Fruit fly (Drosophila melanogaster) whole organism, embryonic: ENCODE measurements around the gene CG42390.

ENCODE experiments used
- Adf1 ChIP-seq: fragments of 200-800 bp; sonication (Bioruptor generic); IDR thresholded peaks from 2 replicates; pipeline ENCODE4 v1.3.6; 2022; ENCODE audit warnings: missing biosample characterization, missing genetic modification characterization
- Atf3 ChIP-seq: fragments of 200-800 bp; sonication (Bioruptor generic); optimal IDR thresholded peaks from 3 replicates; lab custom pipeline; 2016; ENCODE audit warnings: missing biosample characterization, missing genetic modification characterization
- B-H1 ChIP-seq: fragments of 200-800 bp; sonication (Bioruptor generic); IDR thresholded peaks from 3 replicates; pipeline ENCODE4 v1.3.6; 2022; ENCODE audit warnings: missing biosample characterization, missing genetic modification characterization
- Bteb2 ChIP-seq: fragments of 200-800 bp; sonication (Bioruptor generic); optimal IDR thresholded peaks from 2 replicates; lab custom pipeline; 2016; ENCODE audit warnings: missing biosample characterization, missing genetic modification characterization
- CG10209 ChIP-seq: fragments of 200-800 bp; sonication (Bioruptor generic); optimal IDR thresholded peaks from 3 replicates; lab custom pipeline; 2017; ENCODE audit warnings: missing biosample characterization, mild to moderate bottlenecking, missing genetic modification characterization, missing genetic modification reagents
- CG11085 ChIP-seq: fragments of 200-800 bp; sonication (Bioruptor generic); IDR thresholded peaks from 2 replicates; pipeline ENCODE4 v1.3.6; 2022; ENCODE audit warnings: missing biosample characterization, missing genetic modification characterization
- CG11398 ChIP-seq: fragments of 200-800 bp; sonication (Bioruptor generic); optimal IDR thresholded peaks from 2 replicates; lab custom pipeline; 2016; ENCODE audit warnings: missing biosample characterization, missing genetic modification characterization
- CG11504 ChIP-seq: fragments of 200-800 bp; sonication (Bioruptor generic); optimal IDR thresholded peaks from 3 replicates; lab custom pipeline; 2019; ENCODE audit warnings: missing biosample characterization, mild to moderate bottlenecking, missing genetic modification characterization, moderate library complexity
- CG11696 ChIP-seq: fragments of 200-800 bp; sonication (Bioruptor generic); IDR thresholded peaks from 2 replicates; pipeline ENCODE4 v1.3.6; 2022; ENCODE audit warnings: missing biosample characterization, missing genetic modification characterization
- CG12769 ChIP-seq: fragments of 200-800 bp; sonication (Bioruptor generic); optimal IDR thresholded peaks from 2 replicates; lab custom pipeline; 2019; ENCODE audit warnings: missing biosample characterization, mild to moderate bottlenecking, missing genetic modification characterization, moderate library complexity
- CG15011 ChIP-seq: fragments of 200-800 bp; sonication (Bioruptor generic); optimal IDR thresholded peaks from 3 replicates; lab custom pipeline; 2018; ENCODE audit warnings: missing biosample characterization, mild to moderate bottlenecking, missing genetic modification characterization
- CG15601 ChIP-seq: fragments of 200-800 bp; sonication (Bioruptor generic); optimal IDR thresholded peaks from 3 replicates; lab custom pipeline; 2019; ENCODE audit warnings: missing biosample characterization, mild to moderate bottlenecking, missing genetic modification characterization, moderate library complexity
- CG1832 ChIP-seq: fragments of 200-800 bp; sonication (Bioruptor generic); optimal IDR thresholded peaks from 2 replicates; lab custom pipeline; 2017; ENCODE audit warnings: missing biosample characterization, mild to moderate bottlenecking, missing genetic modification characterization, inconsistent platforms
- CG18476 ChIP-seq: fragments of 200-800 bp; sonication (Bioruptor generic); optimal IDR thresholded peaks from 2 replicates; lab custom pipeline; 2016; ENCODE audit warnings: missing biosample characterization, mild to moderate bottlenecking, missing genetic modification characterization
- CG18764 ChIP-seq: fragments of 200-800 bp; sonication (Bioruptor generic); optimal IDR thresholded peaks from 3 replicates; lab custom pipeline; 2016; ENCODE audit warnings: missing biosample characterization, missing genetic modification characterization
- CG30020 ChIP-seq: fragments of 200-800 bp; optimal IDR thresholded peaks from 2 replicates; lab custom pipeline; 2019; ENCODE audit warnings: missing biosample characterization, mild to moderate bottlenecking, missing genetic modification characterization, moderate library complexity
- CG42726 ChIP-seq: fragments of 200-800 bp; sonication (Bioruptor generic); IDR thresholded peaks from 2 replicates; pipeline ENCODE4 v1.3.6; 2022; ENCODE audit warnings: missing biosample characterization, missing genetic modification characterization; ENCODE audit not compliant: partially characterized antibody
- CG7372 ChIP-seq: fragments of 200-800 bp; sonication (Bioruptor generic); IDR thresholded peaks from 2 replicates; pipeline ENCODE4 v1.3.6; 2022; ENCODE audit warnings: missing biosample characterization, missing genetic modification characterization
- CG8944 ChIP-seq: fragments of 200-800 bp; sonication (Bioruptor generic); optimal IDR thresholded peaks from 3 replicates; lab custom pipeline; 2016; ENCODE audit warnings: missing biosample characterization, missing genetic modification characterization
- CG9727 ChIP-seq: fragments of 200-800 bp; sonication (Bioruptor generic); optimal IDR thresholded peaks from 3 replicates; lab custom pipeline; 2017; ENCODE audit warnings: missing biosample characterization, mild to moderate bottlenecking, missing genetic modification characterization
- CG9876 ChIP-seq: fragments of 200-800 bp; sonication (Bioruptor generic); optimal IDR thresholded peaks from 2 replicates; lab custom pipeline; 2016; ENCODE audit warnings: missing biosample characterization, missing genetic modification characterization
- E2f2 ChIP-seq: fragments of 200-800 bp; sonication (Bioruptor generic); IDR thresholded peaks from 2 replicates; pipeline ENCODE4 v1.3.6; 2022; ENCODE audit warnings: missing biosample characterization, missing genetic modification characterization
- HHEX ChIP-seq: fragments of 200-800 bp; sonication (Bioruptor generic); optimal IDR thresholded peaks from 3 replicates; lab custom pipeline; 2017; ENCODE audit warnings: missing biosample characterization, mild to moderate bottlenecking, missing genetic modification characterization, missing genetic modification reagents
- Lpt ChIP-seq: fragments of >200 bp; optimal IDR thresholded peaks from 2 replicates; lab custom pipeline; 2018; ENCODE audit warnings: missing biosample characterization, missing genetic modification characterization
- Oli ChIP-seq: fragments of 200-800 bp; sonication (Bioruptor generic); optimal IDR thresholded peaks from 2 replicates; lab custom pipeline; 2018; ENCODE audit warnings: missing biosample characterization, mild to moderate bottlenecking, missing genetic modification characterization, moderate library complexity
- Opbp ChIP-seq: fragments of 200-800 bp; sonication (Bioruptor generic); IDR thresholded peaks from 3 replicates; pipeline ENCODE4 v1.3.6; 2022; ENCODE audit warnings: missing biosample characterization, missing genetic modification characterization; ENCODE audit not compliant: partially characterized antibody
- Pdp1 ChIP-seq, 2 experiments: fragments of 200-800 bp; sonication (Bioruptor generic); optimal IDR thresholded peaks; 3 replicates each; lab custom pipeline; 2016; ENCODE audit warnings: missing biosample characterization in 2 of 2, missing genetic modification characterization in 2 of 2, mild to moderate bottlenecking in 1 of 2, moderate library complexity in 1 of 2
- Rx ChIP-seq: fragments of 200-800 bp; sonication (Bioruptor generic); IDR thresholded peaks from 2 replicates; pipeline ENCODE4 v1.3.6; 2022; ENCODE audit warnings: missing biosample characterization, missing genetic modification characterization
- Scr ChIP-seq: fragments of 200-800 bp; sonication (Bioruptor generic); IDR thresholded peaks from 2 replicates; pipeline ENCODE4 v1.3.6; 2022; ENCODE audit warnings: missing biosample characterization, missing genetic modification characterization; ENCODE audit not compliant: partially characterized antibody
- ab ChIP-seq: fragments of 200-800 bp; sonication (Bioruptor generic); optimal IDR thresholded peaks from 2 replicates; lab custom pipeline; 2016; ENCODE audit warnings: missing biosample characterization, missing genetic modification characterization
- bab2 ChIP-seq: fragments of 200-800 bp; sonication (Bioruptor generic); optimal IDR thresholded peaks from 2 replicates; lab custom pipeline; 2016; ENCODE audit warnings: missing biosample characterization, missing genetic modification characterization
- btn ChIP-seq: fragments of 200-800 bp; sonication (Bioruptor generic); optimal IDR thresholded peaks from 2 replicates; lab custom pipeline; 2016; ENCODE audit warnings: missing biosample characterization, missing genetic modification characterization
- cad ChIP-seq: fragments of >200 bp; optimal IDR thresholded peaks from 2 replicates; lab custom pipeline; 2017; ENCODE audit warnings: missing biosample characterization, missing genetic modification characterization
- corto ChIP-seq: fragments of 200-800 bp; sonication (Bioruptor generic); optimal IDR thresholded peaks from 2 replicates; lab custom pipeline; 2016; ENCODE audit warnings: missing biosample characterization, mild to moderate bottlenecking, missing genetic modification characterization, moderate library complexity
- crc ChIP-seq: fragments of 200-800 bp; sonication (Bioruptor generic); optimal IDR thresholded peaks from 2 replicates; lab custom pipeline; 2016; ENCODE audit warnings: missing biosample characterization, missing genetic modification characterization
- dpn ChIP-seq, 2 experiments: fragments of 200-800 bp; sonication (Bioruptor generic); optimal IDR thresholded peaks; 3 replicates each; lab custom pipeline; 2016; ENCODE audit warnings: missing biosample characterization in 2 of 2, missing genetic modification characterization in 2 of 2
- ems ChIP-seq: fragments of 200-800 bp; sonication (Bioruptor generic); optimal IDR thresholded peaks from 3 replicates; lab custom pipeline; 2016; ENCODE audit warnings: missing biosample characterization, missing genetic modification characterization
- eyg ChIP-seq: fragments of 200-800 bp; sonication (Bioruptor generic); optimal IDR thresholded peaks from 3 replicates; lab custom pipeline; 2016; ENCODE audit warnings: missing biosample characterization, missing genetic modification characterization
- hkb ChIP-seq, 2 experiments: fragments of 200-800 bp in 1 of 2; fragments of >200 bp in 1 of 2; sonication (Bioruptor generic) in 1 of 2; IDR thresholded peaks in 1 of 2; optimal IDR thresholded peaks in 1 of 2; 2 replicates each; pipeline versions ENCODE4 v1.3.6 to Lab custom; 2017 to 2022; ENCODE audit warnings: missing biosample characterization in 1 of 2, missing genetic modification characterization in 1 of 2
- ind ChIP-seq: fragments of 200-800 bp; sonication (Bioruptor generic); optimal IDR thresholded peaks from 3 replicates; lab custom pipeline; 2016; ENCODE audit warnings: missing biosample characterization, missing genetic modification characterization
- lilli ChIP-seq: fragments of 200-800 bp; sonication (Bioruptor generic); optimal IDR thresholded peaks from 3 replicates; lab custom pipeline; 2016; ENCODE audit warnings: missing biosample characterization, missing genetic modification characterization
- luna ChIP-seq: fragments of 200-800 bp; sonication (Bioruptor generic); optimal IDR thresholded peaks from 2 replicates; lab custom pipeline; 2016; ENCODE audit warnings: missing biosample characterization, missing genetic modification characterization
- maf-S ChIP-seq: fragments of 200-800 bp; sonication (Bioruptor generic); optimal IDR thresholded peaks from 2 replicates; lab custom pipeline; 2016; ENCODE audit warnings: missing biosample characterization, missing genetic modification characterization
- row ChIP-seq: fragments of 200-800 bp; sonication (Bioruptor generic); IDR thresholded peaks from 3 replicates; pipeline ENCODE4 v1.3.6; 2022; ENCODE audit warnings: missing biosample characterization, missing genetic modification characterization
- run ChIP-seq: fragments of 200-800 bp; sonication (Bioruptor generic); optimal IDR thresholded peaks from 3 replicates; lab custom pipeline; 2018; ENCODE audit warnings: missing biosample characterization, mild to moderate bottlenecking, missing genetic modification characterization
- sim ChIP-seq: fragments of 200-800 bp; sonication (Bioruptor generic); IDR thresholded peaks from 2 replicates; pipeline ENCODE4 v1.3.6; 2022; ENCODE audit warnings: missing biosample characterization, missing genetic modification characterization
- toy ChIP-seq: fragments of 200-800 bp; sonication (Bioruptor generic); IDR thresholded peaks from 2 replicates; pipeline ENCODE4 v1.3.6; 2022; ENCODE audit warnings: missing biosample characterization, missing genetic modification characterization
- z ChIP-seq: fragments of 200-800 bp; sonication (Bioruptor generic); IDR thresholded peaks from 3 replicates; pipeline ENCODE4 v1.3.6; 2022; ENCODE audit warnings: missing biosample characterization, missing genetic modification characterization

Gene CG42390

dm6 chr3R:22147426-22147825 is 27.6 kb downstream of the CG42390 start (continued):
- no peak for TF ChIP-seq crc (GFP tag; lab: Kevin White, UChicago)
- no peak for TF ChIP-seq Rx (GFP tag; lab: Robert Waterston, UW)
- no peak for TF ChIP-seq Opbp
- TF ChIP-seq CG10209: peak; percentile 76
- TF ChIP-seq eyg (GFP tag; lab: Kevin White, UChicago): no peak
- TF ChIP-seq CG18764: peak; percentile 20
- TF ChIP-seq HHEX (GFP tag; lab: Kevin White, UChicago): peak; percentile 56
- no peak for TF ChIP-seq Scr
- TF ChIP-seq ems: no peak
- TF ChIP-seq CG18476 (GFP tag; lab: Kevin White, UChicago): no peak
- TF ChIP-seq B-H1 (GFP tag; lab: Robert Waterston, UW): no peak
- TF ChIP-seq z (GFP tag; lab: Robert Waterston, UW): peak; percentile 69
- peak; percentile 76 for TF ChIP-seq CG9727 (GFP tag; lab: Kevin White, UChicago)
- no peak for TF ChIP-seq bab2
- peak in 1 of 2 experiments; percentile 8 for TF ChIP-seq dpn (GFP tag; optimal IDR thresholded peaks at IDR 0.05; lab: Kevin White, UChicago)
- no peak for TF ChIP-seq luna (GFP tag; lab: Kevin White, UChicago)
- no peak for TF ChIP-seq E2f2 (GFP tag; lab: Robert Waterston, UW)
- TF ChIP-seq run (tag; lab: Kevin White, UChicago): no peak
- TF ChIP-seq Oli: no peak
- TF ChIP-seq ind (GFP tag; lab: Kevin White, UChicago): no peak
- no peak for TF ChIP-seq Pdp1 (GFP tag; optimal IDR thresholded peaks at IDR 0.05; lab: Kevin White, UChicago)
- TF ChIP-seq hkb (optimal IDR thresholded peaks at IDR 0.05; lab: Kevin White, UChicago): no peak
- TF ChIP-seq hkb (GFP tag; IDR thresholded peaks at IDR 0.05; lab: Robert Waterston, UW): no peak
- TF ChIP-seq lilli (GFP tag; lab: Kevin White, UChicago): no peak
- no peak for TF ChIP-seq maf-S (GFP tag; lab: Kevin White, UChicago)
- no peak for TF ChIP-seq CG11696 (GFP tag; lab: Robert Waterston, UW)
- no peak for TF ChIP-seq CG9876 (GFP tag; lab: Kevin White, UChicago)
- TF ChIP-seq ab: no peak
- TF ChIP-seq Atf3 (GFP tag; lab: Kevin White, UChicago): no peak
- TF ChIP-seq CG7372: no peak
- peak; percentile 1 for TF ChIP-seq CG11504 (tag; lab: Kevin White, UChicago)
- no peak for TF ChIP-seq CG42726 (GFP tag; lab: Robert Waterston, UW)
- TF ChIP-seq corto (GFP tag; lab: Kevin White, UChicago): no peak
- TF ChIP-seq row (GFP tag; lab: Robert Waterston, UW): no peak
- TF ChIP-seq sim: peak; percentile 46; the same call in 1 of the 2 replicates
- no peak for TF ChIP-seq CG1832 (GFP tag; lab: Kevin White, UChicago)
- TF ChIP-seq cad: no peak
- TF ChIP-seq CG8944: no peak
- no peak for TF ChIP-seq CG30020 (tag; lab: Kevin White, UChicago)
- TF ChIP-seq Lpt: no peak
- peak; percentile 36 for TF ChIP-seq CG15601 (tag; lab: Kevin White, UChicago)
- TF ChIP-seq CG12769 (tag; lab: Kevin White, UChicago): no peak
- TF ChIP-seq CG11398 (GFP tag; lab: Kevin White, UChicago): peak; percentile 61
- TF ChIP-seq CG11085 (GFP tag; lab: Robert Waterston, UW): no peak
- TF ChIP-seq Bteb2 (GFP tag; lab: Kevin White, UChicago): no peak
- TF ChIP-seq Adf1: no peak
- TF ChIP-seq toy (GFP tag; lab: Robert Waterston, UW): no peak
- no peak for TF ChIP-seq btn (GFP tag; lab: Kevin White, UChicago)
- TF ChIP-seq CG15011 (GFP tag; lab: Kevin White, UChicago): peak; percentile 41
